Fruit fly (Drosophila melanogaster) Kc167 (cell line): ENCODE measurements around the gene CG15172.

ENCODE experiments used
- Myc ChIP-seq: fragments of >200 bp; optimal IDR thresholded peaks from 2 replicates; lab custom pipeline; 2017; ENCODE audit warnings: missing external identifiers
- psq ChIP-seq: fragments of >200 bp; optimal IDR thresholded peaks from 2 replicates; lab custom pipeline; 2017; ENCODE audit warnings: missing external identifiers

- TF ChIP-seq psq: no peak
- TF ChIP-seq Myc (lab: Kevin White, UChicago): no peak
Observed at dm6 chr2L:19041590-19041989, 19.4 kb downstream of the CG15172 start, which contains the start of gene Catsup.
